Fruit fly (Drosophila melanogaster): ENCODE results near the gene CG8500.

The CG8500 gene

DNA sequence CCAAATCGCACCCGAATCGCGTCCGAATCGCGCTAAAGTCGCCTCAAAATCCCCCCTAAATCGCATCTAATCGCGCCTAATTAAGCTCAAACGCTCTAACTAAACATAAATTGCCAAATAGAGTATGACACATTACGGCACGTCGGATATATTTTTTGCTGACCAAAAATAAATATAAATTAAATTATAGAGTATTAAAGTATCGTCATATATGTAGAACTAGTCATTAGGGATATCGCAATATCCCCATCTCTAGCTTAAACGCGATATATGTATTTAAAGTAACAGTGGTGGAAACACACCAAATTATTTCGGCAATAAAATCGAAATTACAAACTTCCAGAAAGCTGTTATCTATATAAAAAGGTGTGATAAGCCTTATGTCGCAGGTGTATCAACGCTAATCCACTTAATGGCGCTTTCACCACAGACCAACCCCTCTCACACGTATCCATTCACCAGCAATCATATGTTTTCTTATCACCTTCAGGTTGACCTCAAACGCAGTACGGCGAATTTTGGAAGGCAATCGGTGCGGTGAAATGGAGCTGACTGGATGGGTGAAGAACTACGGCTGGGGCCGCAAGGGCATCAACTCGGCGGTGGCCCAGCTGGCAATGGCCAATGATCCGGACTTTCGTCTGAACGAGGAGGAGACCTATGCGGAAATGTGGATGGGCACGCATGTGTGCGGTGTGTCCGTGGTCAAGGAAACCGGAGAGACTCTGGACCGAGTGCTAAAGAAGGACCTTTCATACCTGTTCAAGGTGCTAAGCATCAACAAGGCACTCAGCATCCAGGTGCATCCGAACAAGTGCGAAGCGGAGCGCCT, 24.9 kb upstream of the CG8500 start, which contains the start of gene Mpi (continued):
- TF ChIP-seq nerfin-1 (tag; optimal IDR thresholded peaks at IDR 0.05) (peak; percentile 8), vfl (GFP tag; optimal IDR thresholded peaks at IDR 0.05) (no peak), CG2875 (GFP tag; optimal IDR thresholded peaks at IDR 0.05) (peak; percentile 14), her (GFP tag; optimal IDR thresholded peaks at IDR 0.05) (no peak), CG11456 (GFP tag; IDR thresholded peaks at IDR 0.05) (no peak), gfzf (GFP tag; optimal IDR thresholded peaks at IDR 0.05) (peak; percentile 39), sima (GFP tag; optimal IDR thresholded peaks at IDR 0.05) (no peak), CG10979 (tag; optimal IDR thresholded peaks at IDR 0.05) (peak; percentile 44), lbe (GFP tag; optimal IDR thresholded peaks at IDR 0.05) (peak; percentile 51), disco-r (GFP tag; optimal IDR thresholded peaks at IDR 0.05) (no peak), sug (tag; optimal IDR thresholded peaks at IDR 0.05) (peak; percentile 56), Nf-YC (tag; optimal IDR thresholded peaks at IDR 0.05) (no peak), esg (GFP tag; conservative IDR thresholded peaks at IDR 0.05) (no peak), eve (GFP tag; optimal IDR thresholded peaks at IDR 0.05) (no peak), twi (tag; optimal IDR thresholded peaks at IDR 0.05) (no peak), Dek (tag; optimal IDR thresholded peaks at IDR 0.05) (no peak), CG7987 (GFP tag; optimal IDR thresholded peaks at IDR 0.05) (peak; percentile 22), CG15073 (GFP tag; optimal IDR thresholded peaks at IDR 0.05) (no peak), CG6813 (GFP tag; optimal IDR thresholded peaks at IDR 0.05) (no peak), Awh (GFP tag; IDR thresholded peaks at IDR 0.05) (no peak), CG9817 (tag; optimal IDR thresholded peaks at IDR 0.05) (peak; percentile 8), CG18011 (GFP tag; optimal IDR thresholded peaks at IDR 0.05) (no peak), CG4424 (GFP tag; optimal IDR thresholded peaks at IDR 0.05) (peak; percentile 27), CG31224 (GFP tag; IDR thresholded peaks at IDR 0.05) (no peak), CG5953 (GFP tag; IDR thresholded peaks at IDR 0.05) (no peak), fd102C (GFP tag; optimal IDR thresholded peaks at IDR 0.05) (no peak), pzg (GFP tag; optimal IDR thresholded peaks at IDR 0.05) (peak; percentile 54), CG8924 (tag; optimal IDR thresholded peaks at IDR 0.05) (no peak), cato (GFP tag; optimal IDR thresholded peaks at IDR 0.05; ENCODE audit: borderline replicate concordance) (no peak), CG12104 (GFP tag; optimal IDR thresholded peaks at IDR 0.05) (no peak), CG4707 (GFP tag; optimal IDR thresholded peaks at IDR 0.05) (peak; percentile 12), CG14050 (GFP tag; IDR thresholded peaks at IDR 0.05) (no peak), Rx (GFP tag; IDR thresholded peaks at IDR 0.05) (no peak), Doc3 (GFP tag; IDR thresholded peaks at IDR 0.05; ENCODE audit: partially characterized antibody) (peak; percentile 53; the same call in 2 of the 3 replicates), Optix (GFP tag; IDR thresholded peaks at IDR 0.05) (no peak), CG9437 (GFP tag; optimal IDR thresholded peaks at IDR 0.05) (no peak), so (GFP tag; IDR thresholded peaks at IDR 0.05) (0 out of 3 replicates have a peak, but pooled peaks have one; percentile 30), Dfd (GFP tag; optimal IDR thresholded peaks at IDR 0.05) (no peak), onecut (GFP tag; IDR thresholded peaks at IDR 0.05) (no peak), D (optimal IDR thresholded peaks at IDR 0.05) (peak; percentile 21), D (GFP tag; optimal IDR thresholded peaks at IDR 0.05) (no peak), chinmo (GFP tag; IDR thresholded peaks at IDR 0.05; ENCODE audit: partially characterized antibody) (0 out of 4 replicates have a peak, but pooled peaks have one; percentile 32), CG10462 (GFP tag; optimal IDR thresholded peaks at IDR 0.05) (no peak), Dref (GFP tag; IDR thresholded peaks at IDR 0.05) (peak; percentile 62), CG14710 (tag; optimal IDR thresholded peaks at IDR 0.05) (peak; percentile 40), zen (tag; optimal IDR thresholded peaks at IDR 0.05) (peak; percentile 78), chm (GFP tag; IDR thresholded peaks at IDR 0.05) (0 out of 2 replicates have a peak, but pooled peaks have one; percentile 14), Max (GFP tag; optimal IDR thresholded peaks at IDR 0.05) (peak; percentile 70), CG9932 (GFP tag; IDR thresholded peaks at IDR 0.05) (peak; percentile 36)

All from whole organism, embryonic.